Fruit fly (Drosophila melanogaster) whole organism, wandering third instar larva: Measurements from ENCODE around the gene GramD1B.

Experiments
- CG32264 ChIP-seq: fragments of 200-800 bp; sonication (Bioruptor generic); optimal IDR thresholded peaks from 2 replicates; lab custom pipeline; 2016; ENCODE audit warnings: missing biosample characterization, missing genetic modification characterization
- CG9705 ChIP-seq: fragments of 200-800 bp; sonication (Bioruptor generic); optimal IDR thresholded peaks from 2 replicates; lab custom pipeline; 2018; ENCODE audit warnings: missing biosample characterization, mild to moderate bottlenecking, missing genetic modification characterization
- CrebA ChIP-seq: fragments of 200-800 bp; sonication (Bioruptor generic); optimal IDR thresholded peaks from 2 replicates; lab custom pipeline; 2016; ENCODE audit warnings: missing biosample characterization, mild to moderate bottlenecking, missing genetic modification characterization, borderline replicate concordance
- Dfd ChIP-seq: fragments of >200 bp; optimal IDR thresholded peaks from 2 replicates; lab custom pipeline; 2017; ENCODE audit warnings: missing biosample characterization, missing genetic modification characterization
- GATAd ChIP-seq: sonication (Bioruptor generic); optimal IDR thresholded peaks from 2 replicates; lab custom pipeline; 2016; ENCODE audit warnings: missing biosample characterization, missing genetic modification characterization
- HLH106 ChIP-seq: fragments of 200-800 bp; optimal IDR thresholded peaks from 3 replicates; lab custom pipeline; 2019; ENCODE audit warnings: missing biosample characterization, mild to moderate bottlenecking, missing genetic modification characterization, moderate library complexity
- Hnf4 ChIP-seq: fragments of 200-800 bp; sonication (Bioruptor generic); optimal IDR thresholded peaks from 2 replicates; lab custom pipeline; 2016; ENCODE audit warnings: missing biosample characterization, mild to moderate bottlenecking, missing genetic modification characterization
- Hr78 ChIP-seq: fragments of >200 bp; optimal IDR thresholded peaks from 2 replicates; lab custom pipeline; 2017; ENCODE audit warnings: missing biosample characterization, missing genetic modification characterization
- Hr83 ChIP-seq: fragments of 200-300 bp; sonication (Bioruptor generic); optimal IDR thresholded peaks from 2 replicates; lab custom pipeline; 2016; ENCODE audit warnings: missing biosample characterization, mild to moderate bottlenecking, missing genetic modification characterization, moderate library complexity; ENCODE audit not compliant: poor library complexity, severe bottlenecking
- Jra ChIP-seq: sonication (Bioruptor generic); optimal IDR thresholded peaks from 2 replicates; lab custom pipeline; 2016; ENCODE audit warnings: missing biosample characterization, missing genetic modification characterization
- Myc ChIP-seq: fragments of >200 bp; optimal IDR thresholded peaks from 2 replicates; lab custom pipeline; 2017
- N ChIP-seq: fragments of >200 bp; optimal IDR thresholded peaks from 2 replicates; lab custom pipeline; 2018; ENCODE audit warnings: missing biosample characterization, missing external identifiers, missing genetic modification characterization
- Rel ChIP-seq, 2 experiments: fragments of 200-800 bp; sonication (Bioruptor generic) in 1 of 2; optimal IDR thresholded peaks; 2 replicates in 1 of 2; 3 replicates in 1 of 2; lab custom pipeline; 2016 to 2019; ENCODE audit warnings: mild to moderate bottlenecking in 2 of 2, missing biosample characterization in 2 of 2, missing genetic modification characterization in 2 of 2, moderate library complexity in 1 of 2
- Sp1 ChIP-seq: fragments of 200-800 bp; sonication (Bioruptor generic); optimal IDR thresholded peaks from 3 replicates; lab custom pipeline; 2019; ENCODE audit warnings: missing biosample characterization, mild to moderate bottlenecking, missing genetic modification characterization, moderate library complexity
- Vsx2 ChIP-seq: fragments of 200-300, 225-300 bp; sonication (Bioruptor generic); optimal IDR thresholded peaks from 2 replicates; lab custom pipeline; 2018; ENCODE audit warnings: missing biosample characterization, missing genetic modification characterization; ENCODE audit not compliant: partially characterized antibody
- brk ChIP-seq: fragments of 200-800 bp; sonication (Bioruptor generic); optimal IDR thresholded peaks from 2 replicates; lab custom pipeline; 2016; ENCODE audit warnings: missing biosample characterization, mild to moderate bottlenecking, missing genetic modification characterization
- dmrt93B ChIP-seq: fragments of 200-800 bp; sonication (Bioruptor generic); optimal IDR thresholded peaks from 2 replicates; lab custom pipeline; 2018; ENCODE audit warnings: missing biosample characterization, mild to moderate bottlenecking, missing genetic modification characterization
- ey ChIP-seq: fragments of 200-800 bp; sonication (Bioruptor generic); optimal IDR thresholded peaks from 2 replicates; lab custom pipeline; 2016; ENCODE audit warnings: missing biosample characterization, missing genetic modification characterization
- foxo ChIP-seq, 2 experiments: fragments of 200-800 bp; sonication (Bioruptor generic); optimal IDR thresholded peaks; 2 replicates in 1 of 2; 3 replicates in 1 of 2; lab custom pipeline; 2016 to 2017; ENCODE audit warnings: missing biosample characterization in 2 of 2, missing genetic modification characterization in 2 of 2
- fru ChIP-seq: fragments of 200-800 bp; sonication (Bioruptor generic); optimal IDR thresholded peaks from 3 replicates; lab custom pipeline; 2016; ENCODE audit warnings: missing biosample characterization, mild to moderate bottlenecking, missing genetic modification characterization
- h ChIP-seq: fragments of 200-800 bp; sonication (Bioruptor generic); optimal IDR thresholded peaks from 3 replicates; lab custom pipeline; 2016; ENCODE audit warnings: missing biosample characterization, mild to moderate bottlenecking, missing genetic modification characterization
- jim ChIP-seq: fragments of 175-275, 200-325 bp; sonication (Bioruptor generic); optimal IDR thresholded peaks from 2 replicates; lab custom pipeline; 2016; ENCODE audit warnings: missing biosample characterization, mild to moderate bottlenecking, missing genetic modification characterization
- pan ChIP-seq: fragments of >200 bp; optimal IDR thresholded peaks from 2 replicates; lab custom pipeline; 2017
- psq ChIP-seq: fragments of 200-800 bp; sonication (Bioruptor generic); optimal IDR thresholded peaks from 3 replicates; lab custom pipeline; 2017; ENCODE audit warnings: missing biosample characterization, mild to moderate bottlenecking, missing genetic modification characterization, moderate library complexity
- rgr ChIP-seq: fragments of 200-800 bp; sonication (Bioruptor generic); optimal IDR thresholded peaks from 3 replicates; lab custom pipeline; 2016; ENCODE audit warnings: missing biosample characterization, mild to moderate bottlenecking, missing genetic modification characterization
- sage ChIP-seq: fragments of 200-800 bp; sonication (Bioruptor generic); optimal IDR thresholded peaks from 2 replicates; lab custom pipeline; 2016; ENCODE audit warnings: missing biosample characterization, mild to moderate bottlenecking, missing genetic modification characterization
- sv ChIP-seq: fragments of 200-800 bp; sonication (Bioruptor generic); optimal IDR thresholded peaks from 3 replicates; lab custom pipeline; 2016; ENCODE audit warnings: missing biosample characterization, missing genetic modification characterization
- tai ChIP-seq: sonication (Bioruptor generic); optimal IDR thresholded peaks from 2 replicates; lab custom pipeline; 2016; ENCODE audit warnings: missing biosample characterization, missing genetic modification characterization
- woc ChIP-seq: sonication (Bioruptor generic); optimal IDR thresholded peaks from 2 replicates; lab custom pipeline; 2016; ENCODE audit warnings: missing biosample characterization, mild to moderate bottlenecking, missing genetic modification characterization

GramD1B gene

dm6 chr2L:3373242-3373641 lies at the start of gene GramD1B:
TSS of gene GramD1B (minus strand) at chr2L:3373372.
- TF ChIP-seq HLH106 (peak; percentile 21), h (GFP tag; lab: Kevin White, UChicago) (peak; percentile 46), rgr (peak; percentile 24), Sp1 (GFP tag; lab: Kevin White, UChicago) (peak; percentile 13), Rel (GFP tag; optimal IDR thresholded peaks at IDR 0.05; lab: Kevin White, UChicago) (no peak), Rel (tag; optimal IDR thresholded peaks at IDR 0.05; lab: Kevin White, UChicago) (peak; percentile 45), Hnf4 (GFP tag; lab: Kevin White, UChicago) (peak; percentile 52), sv (GFP tag; lab: Kevin White, UChicago) (no peak), Jra (peak; percentile 6), foxo (GFP tag; optimal IDR thresholded peaks at IDR 0.05; lab: Kevin White, UChicago) (peak in 1 of 2 experiments; percentile 23), Hr83 (GFP tag; lab: Kevin White, UChicago) (no peak), dmrt93B (GFP tag; lab: Kevin White, UChicago) (no peak)
- TF ChIP-seq, all 38 proteins: peak for 8

dm6 chr2L:3422753-3423152 lies 49.6 kb upstream of the GramD1B start:
- TF ChIP-seq Dfd (GFP tag; lab: Kevin White, UChicago) (no peak), N (no peak), Hr83 (GFP tag; lab: Kevin White, UChicago) (no peak), pan (lab: Kevin White, UChicago) (no peak), tai (GFP tag; lab: Kevin White, UChicago) (no peak), rgr (no peak)

dm6 chr2L:3417613-3418012 lies 44.4 kb upstream of the GramD1B start:
- TF ChIP-seq tai (GFP tag; lab: Kevin White, UChicago) (no peak), Sp1 (GFP tag; lab: Kevin White, UChicago) (no peak), h (GFP tag; lab: Kevin White, UChicago) (no peak), foxo (GFP tag; optimal IDR thresholded peaks at IDR 0.05; lab: Kevin White, UChicago) (no peak), Rel (GFP tag; optimal IDR thresholded peaks at IDR 0.05; lab: Kevin White, UChicago) (no peak), Rel (tag; optimal IDR thresholded peaks at IDR 0.05; lab: Kevin White, UChicago) (no peak), Myc (lab: Kevin White, UChicago) (no peak), sv (GFP tag; lab: Kevin White, UChicago) (no peak), CrebA (GFP tag; lab: Kevin White, UChicago) (no peak), brk (GFP tag; lab: Kevin White, UChicago) (no peak), GATAd (GFP tag; lab: Kevin White, UChicago) (no peak), Hr78 (GFP tag; lab: Kevin White, UChicago) (no peak), psq (GFP tag; lab: Kevin White, UChicago) (no peak), jim (GFP tag; lab: Kevin White, UChicago) (no peak), Vsx2 (GFP tag; lab: Kevin White, UChicago) (no peak), HLH106 (no peak), sage (GFP tag; lab: Kevin White, UChicago) (no peak), N (no peak)

DNA sequence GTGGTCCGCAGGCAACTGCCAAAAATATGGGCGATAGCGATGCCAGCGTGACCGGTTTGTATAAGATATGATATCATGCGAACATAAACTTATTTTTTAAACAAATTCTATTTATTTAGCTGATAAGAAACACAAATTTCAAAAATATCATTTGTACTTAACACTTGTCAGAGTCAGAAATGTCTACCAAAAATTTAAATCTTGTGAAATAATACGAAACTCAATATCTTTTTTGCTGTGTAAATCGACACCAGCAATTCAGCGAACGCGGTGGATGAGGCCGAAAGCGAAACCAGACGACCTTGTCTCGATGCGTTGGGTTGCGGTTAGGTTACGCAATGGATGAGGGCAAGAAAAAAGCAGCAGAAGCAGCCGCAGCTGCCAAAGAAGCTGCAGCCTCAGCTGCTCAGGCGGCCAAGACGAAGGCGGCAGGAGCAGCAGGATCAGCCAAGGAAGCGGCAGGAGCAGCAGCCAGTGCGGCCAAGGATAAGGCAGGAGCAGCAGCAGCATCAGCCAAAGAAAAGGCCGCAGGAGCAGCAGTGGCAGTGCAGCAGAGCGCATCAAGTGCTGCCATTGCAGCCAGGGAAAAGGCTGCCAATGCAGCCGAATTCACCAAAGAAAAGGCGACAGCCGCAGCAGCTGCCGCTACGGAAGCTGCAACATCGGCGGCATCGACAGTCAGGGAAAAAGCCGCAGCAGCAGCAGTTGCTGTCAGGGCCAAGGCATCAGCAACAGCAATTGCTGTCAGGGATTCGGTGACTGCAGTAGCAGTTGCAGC lies 43.5 kb upstream of the GramD1B start, which contains the start of gene CG31952:
Gene CG31952 (plus strand): TSS at position 167 of the 778 bp plus-strand sequence.
- peak; percentile 40 for TF ChIP-seq fru (GFP tag; lab: Kevin White, UChicago)
- TF ChIP-seq tai (GFP tag; lab: Kevin White, UChicago), result no peak
- TF ChIP-seq h (GFP tag; lab: Kevin White, UChicago), result peak; percentile 54
- peak; percentile 31 for TF ChIP-seq rgr
- no peak for TF ChIP-seq Jra
- peak in 1 of 2 experiments; percentile 41 for TF ChIP-seq foxo (GFP tag; optimal IDR thresholded peaks at IDR 0.05; lab: Kevin White, UChicago)
- TF ChIP-seq ey, result peak; percentile 28

DNA sequence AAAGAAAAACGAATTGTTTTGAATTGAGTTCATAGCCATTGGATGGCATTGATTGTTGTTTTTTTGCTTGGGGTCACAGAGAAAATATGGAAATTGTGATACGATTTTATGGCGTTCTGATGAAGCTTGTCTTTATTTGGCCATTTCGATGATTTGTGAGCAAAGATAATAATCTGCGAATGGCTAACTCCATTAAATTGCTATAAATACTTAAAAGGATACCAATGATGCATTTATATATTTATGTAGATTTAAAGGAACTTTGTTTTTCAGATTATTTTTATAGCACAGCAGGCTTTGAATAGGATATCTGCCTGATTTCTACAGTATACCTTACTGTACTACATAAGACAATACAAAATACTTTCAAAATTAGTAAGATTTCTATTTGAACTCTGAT lies 37.1 kb upstream of the GramD1B start, which contains the start of gene CG8840:
Gene CG8840 (plus strand): TSS at position 301 of the 400 bp plus-strand sequence.
- TF ChIP-seq dmrt93B (GFP tag; lab: Kevin White, UChicago) (no peak), woc (GFP tag; lab: Kevin White, UChicago) (no peak), CG32264 (GFP tag; lab: Kevin White, UChicago) (no peak), ey (no peak), CG9705 (no peak), foxo (GFP tag; optimal IDR thresholded peaks at IDR 0.05; lab: Kevin White, UChicago) (no peak), rgr (no peak)
- TF ChIP-seq, all 38 proteins: peak for 0
